Worm (Caenorhabditis elegans) whole organism, early embryonic: ENCODE data around the gene cpr-5.

Experiments used
- F13C5.2 ChIP-seq: sonication (generic microtip); optimal IDR thresholded peaks from 2 replicates; lab custom pipeline; 2017; ENCODE audit warnings: mild to moderate bottlenecking, missing genetic modification characterization, inconsistent platforms, missing compliant biosample characterization
- aly-1 ChIP-seq: sonication (generic microtip); optimal IDR thresholded peaks from 2 replicates; lab custom pipeline; 2016; ENCODE audit warnings: missing genetic modification characterization, missing compliant biosample characterization
- ama-1 ChIP-seq: fragments of 150-350 bp; optimal IDR thresholded peaks from 2 replicates; lab custom pipeline; 2014
- ceh-13 ChIP-seq: fragments of 200-800 bp; sonication (Bioruptor generic); optimal IDR thresholded peaks from 2 replicates; lab custom pipeline; 2018; ENCODE audit warnings: mild to moderate bottlenecking, missing genetic modification characterization, missing compliant biosample characterization
- ets-7 ChIP-seq: sonication (generic microtip); optimal IDR thresholded peaks from 2 replicates; lab custom pipeline; 2016; ENCODE audit warnings: missing genotype, missing genetic modification characterization, missing compliant biosample characterization
- flt-1 ChIP-seq: fragments of 200-800 bp; sonication (Bioruptor generic); IDR thresholded peaks from 2 replicates; pipeline ENCODE4 v1.3.6; 2022; ENCODE audit warnings: missing genetic modification characterization, missing compliant biosample characterization
- hmbx-1 ChIP-seq: sonication (generic microtip); optimal IDR thresholded peaks from 2 replicates; lab custom pipeline; 2016; ENCODE audit warnings: mild to moderate bottlenecking, missing genetic modification characterization, missing compliant biosample characterization
- hmg-4 ChIP-seq: fragments of 200-800 bp; sonication (Bioruptor generic); optimal IDR thresholded peaks from 2 replicates; lab custom pipeline; 2018; ENCODE audit warnings: mild to moderate bottlenecking, missing genetic modification characterization, missing compliant biosample characterization
- hnd-1 ChIP-seq: sonication (generic microtip); optimal IDR thresholded peaks from 2 replicates; lab custom pipeline; 2016; ENCODE audit warnings: missing genetic modification characterization, missing compliant biosample characterization
- pes-1 ChIP-seq: fragments of 200-800 bp; sonication (Bioruptor generic); IDR thresholded peaks from 2 replicates; pipeline ENCODE4 v1.3.6; 2022; ENCODE audit warnings: missing genetic modification reagents, missing genetic modification characterization, missing compliant biosample characterization
- sea-1 ChIP-seq: fragments of 200-800 bp; sonication (Bioruptor generic); conservative IDR thresholded peaks from 2 replicates; pipeline ENCODE4 v1.3.6; 2022; ENCODE audit warnings: missing genetic modification characterization, missing compliant biosample characterization
- tbx-37 ChIP-seq: fragments of 200-800 bp; sonication (Bioruptor generic); conservative IDR thresholded peaks from 2 replicates; pipeline ENCODE4 v1.3.6; 2022; ENCODE audit warnings: missing genetic modification reagents, missing genetic modification characterization, missing compliant biosample characterization
- tra-4 ChIP-seq: sonication (generic microtip); optimal IDR thresholded peaks from 2 replicates; lab custom pipeline; 2017; ENCODE audit warnings: missing genetic modification characterization, missing compliant biosample characterization

DNA sequence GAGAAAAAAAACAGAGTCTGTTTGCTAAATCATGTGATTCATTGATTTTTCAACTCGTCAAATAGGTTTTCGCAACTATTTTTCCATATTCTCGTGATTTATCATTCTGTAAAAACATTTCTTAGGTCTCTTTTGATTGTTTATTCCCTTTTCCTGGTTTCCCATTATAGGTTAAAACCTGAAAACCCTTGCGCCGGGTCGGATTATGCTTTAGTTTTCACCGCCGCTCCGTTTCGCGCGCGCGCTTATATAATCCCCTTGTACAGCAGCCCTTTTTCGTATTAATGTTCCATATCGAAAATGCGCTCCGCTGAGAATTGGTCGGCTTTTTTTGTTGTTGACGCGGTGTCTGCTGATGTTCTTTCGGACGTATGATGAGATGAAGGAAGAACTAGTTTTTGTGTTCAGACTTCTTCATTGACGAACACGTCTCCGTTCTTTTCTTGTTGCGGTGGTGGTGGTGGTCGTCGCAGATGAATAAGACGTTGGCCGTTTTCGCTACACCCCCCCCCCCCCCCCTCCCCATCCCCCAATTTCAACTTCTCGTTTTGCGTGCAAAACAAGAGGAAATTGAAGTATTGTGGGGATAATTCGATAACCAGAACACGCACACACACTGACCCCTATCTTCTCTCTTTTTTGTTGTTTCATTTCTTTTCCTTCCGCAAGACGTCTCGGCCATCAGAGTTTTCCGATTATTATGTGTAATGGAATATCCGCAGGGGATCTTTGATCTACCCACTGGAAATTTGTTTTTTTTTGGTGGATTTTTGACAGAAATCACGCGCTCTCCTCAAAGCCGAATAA, 20.8 kb upstream of the cpr-5 start:
- TF ChIP-seq ets-7 (tag; lab: Kevin White, UChicago) = no peak
- TF ChIP-seq hmbx-1 (tag; lab: Kevin White, UChicago) = no peak
- TF ChIP-seq aly-1 (tag; lab: Kevin White, UChicago) = no peak
- no peak for TF ChIP-seq sea-1
- TF ChIP-seq hnd-1 (tag; lab: Kevin White, UChicago) = no peak
- no peak for TF ChIP-seq F13C5.2 (tag; lab: Kevin White, UChicago)
- TF ChIP-seq ama-1 (lab: Kevin White, UChicago) = no peak
- no peak for TF ChIP-seq ceh-13 (GFP tag; lab: Kevin White, UChicago)
- TF ChIP-seq flt-1 (GFP tag; lab: Robert Waterston, UW) = no peak
- no peak for TF ChIP-seq pes-1 (GFP tag; lab: Robert Waterston, UW)
- no peak for TF ChIP-seq tbx-37
- no peak for TF ChIP-seq hmg-4 (GFP tag; lab: Kevin White, UChicago)
- TF ChIP-seq tra-4 = no peak
